Comparison of ENCODE assay signal across 2 fruit fly cellular contexts in the genomic region with DNA sequence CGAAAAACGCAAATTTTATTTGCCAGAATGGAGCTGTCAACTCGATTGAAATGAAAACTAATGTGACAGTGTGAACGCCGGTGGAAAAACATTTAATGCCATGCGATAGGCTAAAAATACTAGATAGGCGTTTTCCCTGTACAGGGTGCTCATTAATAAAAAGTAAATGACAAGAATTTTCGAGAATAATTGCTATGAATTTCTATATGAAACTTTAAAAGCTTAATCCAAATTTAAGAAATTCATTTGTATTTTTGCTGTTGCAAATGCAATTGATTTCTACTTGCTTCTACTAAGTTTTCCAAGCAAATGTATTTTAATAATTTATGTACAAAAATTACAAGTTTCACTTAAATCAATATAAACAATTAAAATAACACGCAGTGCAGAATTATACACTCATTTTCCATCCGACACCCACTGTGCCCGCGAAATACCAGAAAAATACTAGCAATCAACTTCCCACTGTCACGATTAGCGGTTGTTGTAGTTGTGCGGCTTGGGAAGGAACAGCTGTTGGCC.
TF ChIP-seq lines count a peak whose summit lies in the region.

A gene (minus strand): TSS at position 50 of the 522 bp plus-strand sequence.

TF ChIP-seq in whole organism, embryonic, 481 proteins besides CTCF, POLR2A, EP300 and RAD21 (continued from another document and continues in another):
- peak; percentile 96 for TF ChIP-seq row (GFP tag; IDR thresholded peaks at IDR 0.05; lab: Robert Waterston, UW)
- peak; percentile 98 for TF ChIP-seq bcd (GFP tag; optimal IDR thresholded peaks at IDR 0.05; lab: Kevin White, UChicago)
- TF ChIP-seq shn (GFP tag; optimal IDR thresholded peaks at IDR 0.05; lab: Kevin White, UChicago) = peak; percentile 91
- no peak for TF ChIP-seq Doc3 (GFP tag; IDR thresholded peaks at IDR 0.05; lab: Robert Waterston, UW; ENCODE audit: partially characterized antibody)
- TF ChIP-seq pfk (GFP tag; optimal IDR thresholded peaks at IDR 0.05; lab: Kevin White, UChicago) = no peak
- TF ChIP-seq cwo (GFP tag; optimal IDR thresholded peaks at IDR 0.05; lab: Kevin White, UChicago) = peak; percentile 89
- no peak for TF ChIP-seq tna (GFP tag; IDR thresholded peaks at IDR 0.05; lab: Robert Waterston, UW; ENCODE audit: partially characterized antibody)
- no peak for TF ChIP-seq bbx (GFP tag; IDR thresholded peaks at IDR 0.05; lab: Robert Waterston, UW; ENCODE audit: partially characterized antibody)
- no peak for TF ChIP-seq crol (GFP tag; IDR thresholded peaks at IDR 0.05; lab: Robert Waterston, UW)
- TF ChIP-seq CG6791 (GFP tag; IDR thresholded peaks at IDR 0.05; lab: Robert Waterston, UW; ENCODE audit: partially characterized antibody) = 0 out of 3 replicates have a peak, but pooled peaks have one; percentile 14
- peak in 1 of 2 experiments; percentile 63 for TF ChIP-seq eve (GFP tag; optimal IDR thresholded peaks at IDR 0.05; lab: Kevin White, UChicago)
- peak; percentile 67 for TF ChIP-seq stwl (tag; optimal IDR thresholded peaks at IDR 0.05; lab: Kevin White, UChicago)
- peak; percentile 96 for TF ChIP-seq CG3281 (GFP tag; optimal IDR thresholded peaks at IDR 0.05; lab: Kevin White, UChicago)
- TF ChIP-seq CG10565 (GFP tag; optimal IDR thresholded peaks at IDR 0.05; lab: Kevin White, UChicago) = peak; percentile 81
- TF ChIP-seq CG15269 (tag; optimal IDR thresholded peaks at IDR 0.05; lab: Kevin White, UChicago) = peak; percentile 94
- peak; percentile 52 for TF ChIP-seq CG31365 (tag; optimal IDR thresholded peaks at IDR 0.05; lab: Kevin White, UChicago)
- peak; percentile 93 for TF ChIP-seq twi (tag; optimal IDR thresholded peaks at IDR 0.05; lab: Kevin White, UChicago)
- TF ChIP-seq CG1024 (GFP tag; IDR thresholded peaks at IDR 0.05; lab: Robert Waterston, UW) = peak; percentile 82
- TF ChIP-seq az2 (GFP tag; optimal IDR thresholded peaks at IDR 0.05; lab: Kevin White, UChicago) = peak; percentile 94
- peak; percentile 93 for TF ChIP-seq CG31224 (GFP tag; IDR thresholded peaks at IDR 0.05; lab: Robert Waterston, UW)
- no peak for TF ChIP-seq grn (GFP tag; optimal IDR thresholded peaks at IDR 0.05; lab: Kevin White, UChicago)
- TF ChIP-seq Hr3 (GFP tag; optimal IDR thresholded peaks at IDR 0.05; lab: Kevin White, UChicago) = peak; percentile 97
- peak; percentile 92 for TF ChIP-seq CG30431 (GFP tag; optimal IDR thresholded peaks at IDR 0.05; lab: Kevin White, UChicago)
- no peak for TF ChIP-seq br (optimal IDR thresholded peaks at IDR 0.05; lab: Kevin White, UChicago)
- peak; percentile 34 to 36 for TF ChIP-seq tll (GFP tag; optimal IDR thresholded peaks at IDR 0.05; lab: Kevin White, UChicago)
- no peak for TF ChIP-seq fru (optimal IDR thresholded peaks at IDR 0.05; lab: Kevin White, UChicago)
- TF ChIP-seq Sry-δ (GFP tag; optimal IDR thresholded peaks at IDR 0.05; lab: Kevin White, UChicago) = peak; percentile 55
- TF ChIP-seq CG17385 (GFP tag; optimal IDR thresholded peaks at IDR 0.05; lab: Kevin White, UChicago) = peak; percentile 88
- TF ChIP-seq Hr78 (GFP tag; optimal IDR thresholded peaks at IDR 0.05; lab: Kevin White, UChicago) = no peak
- peak; percentile 94 for TF ChIP-seq Oli (tag; optimal IDR thresholded peaks at IDR 0.05; lab: Kevin White, UChicago)
- TF ChIP-seq hb (GFP tag; IDR thresholded peaks at IDR 0.05; lab: Robert Waterston, UW; ENCODE audit: partially characterized antibody) = no peak
- TF ChIP-seq Poxn (GFP tag; IDR thresholded peaks at IDR 0.05; lab: Robert Waterston, UW) = peak; percentile 86
- TF ChIP-seq HLH4C (GFP tag; IDR thresholded peaks at IDR 0.05; lab: Robert Waterston, UW; ENCODE audit: partially characterized antibody) = no peak
- peak; percentile 83 for TF ChIP-seq Atf3 (GFP tag; optimal IDR thresholded peaks at IDR 0.05; lab: Kevin White, UChicago)
- peak; percentile 91 for TF ChIP-seq CG33557 (GFP tag; optimal IDR thresholded peaks at IDR 0.05; lab: Kevin White, UChicago)
- TF ChIP-seq klu (GFP tag; IDR thresholded peaks at IDR 0.05; lab: Robert Waterston, UW) = peak; percentile 97
- TF ChIP-seq CG7786 (GFP tag; optimal IDR thresholded peaks at IDR 0.05; lab: Kevin White, UChicago) = peak; percentile 92
- peak; percentile 39 for TF ChIP-seq ash1 (GFP tag; optimal IDR thresholded peaks at IDR 0.05; lab: Kevin White, UChicago)
- TF ChIP-seq CG4424 (GFP tag; optimal IDR thresholded peaks at IDR 0.05; lab: Kevin White, UChicago) = peak; percentile 97
- peak; percentile 95 for TF ChIP-seq lilli (GFP tag; optimal IDR thresholded peaks at IDR 0.05; lab: Kevin White, UChicago)
- TF ChIP-seq CG12744 (GFP tag; optimal IDR thresholded peaks at IDR 0.05; lab: Kevin White, UChicago) = peak; percentile 91
- no peak for TF ChIP-seq Dll (GFP tag; IDR thresholded peaks at IDR 0.05; lab: Robert Waterston, UW; ENCODE audit: partially characterized antibody)
- peak; percentile 97 for TF ChIP-seq CG12104 (GFP tag; optimal IDR thresholded peaks at IDR 0.05; lab: Kevin White, UChicago)
- peak; percentile 97 for TF ChIP-seq CG2678 (tag; optimal IDR thresholded peaks at IDR 0.05; lab: Kevin White, UChicago)
- TF ChIP-seq psq (GFP tag; optimal IDR thresholded peaks at IDR 0.05; lab: Kevin White, UChicago) = peak; percentile 77
- peak; percentile 94 for TF ChIP-seq NfI (GFP tag; optimal IDR thresholded peaks at IDR 0.05; lab: Kevin White, UChicago)
- peak; percentile 93 for TF ChIP-seq danr (GFP tag; IDR thresholded peaks at IDR 0.05; lab: Robert Waterston, UW)
- peak; percentile 93 for TF ChIP-seq tx (GFP tag; optimal IDR thresholded peaks at IDR 0.05; lab: Kevin White, UChicago)
- peak; percentile 92 for TF ChIP-seq Ada2b (GFP tag; IDR thresholded peaks at IDR 0.05; lab: Robert Waterston, UW)
- peak; percentile 71 for TF ChIP-seq luna (GFP tag; optimal IDR thresholded peaks at IDR 0.05; lab: Kevin White, UChicago)
- peak in 1 of 2 experiments; percentile 93 for TF ChIP-seq Dfd (GFP tag; optimal IDR thresholded peaks at IDR 0.05; lab: Kevin White, UChicago)
- peak; percentile 94 for TF ChIP-seq H15 (GFP tag; IDR thresholded peaks at IDR 0.05; lab: Robert Waterston, UW)
- peak; percentile 91 for TF ChIP-seq CG11247 (GFP tag; IDR thresholded peaks at IDR 0.05; lab: Robert Waterston, UW)
- peak; percentile 91 for TF ChIP-seq CG13894 (tag; optimal IDR thresholded peaks at IDR 0.05; lab: Kevin White, UChicago)
- peak; percentile 88 for TF ChIP-seq CG9876 (GFP tag; optimal IDR thresholded peaks at IDR 0.05; lab: Kevin White, UChicago)
- peak; percentile 82 for TF ChIP-seq CG10959 (GFP tag; IDR thresholded peaks at IDR 0.05; lab: Robert Waterston, UW)
- peak; percentile 76 for TF ChIP-seq bowl (GFP tag; IDR thresholded peaks at IDR 0.05; lab: Robert Waterston, UW)
- TF ChIP-seq Hmr (GFP tag; optimal IDR thresholded peaks at IDR 0.05; lab: Kevin White, UChicago) = peak; percentile 96
- peak; percentile 89 for TF ChIP-seq slp2 (GFP tag; optimal IDR thresholded peaks at IDR 0.05; lab: Kevin White, UChicago)
- TF ChIP-seq nom (GFP tag; optimal IDR thresholded peaks at IDR 0.05; lab: Kevin White, UChicago) = peak; percentile 63
- peak; percentile 95 for TF ChIP-seq tin (GFP tag; optimal IDR thresholded peaks at IDR 0.05; lab: Kevin White, UChicago)

TF ChIP-seq in whole organism, prepupa, 60 proteins besides CTCF, POLR2A, EP300 and RAD21 (continued from another document):
- TF ChIP-seq Eip93F (GFP tag; optimal IDR thresholded peaks at IDR 0.05; lab: Kevin White, UChicago) = peak; percentile 74
- TF ChIP-seq CG11762 (GFP tag; optimal IDR thresholded peaks at IDR 0.05; lab: Kevin White, UChicago; ENCODE audit: insufficient read depth) = peak; percentile 95
- TF ChIP-seq Sox14 (GFP tag; optimal IDR thresholded peaks at IDR 0.05; lab: Kevin White, UChicago) = peak; percentile 95
- peak; percentile 93 for TF ChIP-seq CG34406 (GFP tag; optimal IDR thresholded peaks at IDR 0.05; lab: Kevin White, UChicago)
- TF ChIP-seq OdsH (GFP tag; optimal IDR thresholded peaks at IDR 0.05; lab: Kevin White, UChicago) = peak; percentile 97
- TF ChIP-seq salr (GFP tag; optimal IDR thresholded peaks at IDR 0.05; lab: Kevin White, UChicago) = peak; percentile 86 to 97
- TF ChIP-seq CG9139 (GFP tag; optimal IDR thresholded peaks at IDR 0.05; lab: Kevin White, UChicago) = peak; percentile 78
- TF ChIP-seq Eip78C (GFP tag; lab: Kevin White, UChicago) = peak; percentile 99
- peak; percentile 94 for TF ChIP-seq achi (GFP tag; optimal IDR thresholded peaks at IDR 0.05; lab: Kevin White, UChicago)
- TF ChIP-seq CG7368 (GFP tag; optimal IDR thresholded peaks at IDR 0.05; lab: Kevin White, UChicago) = peak; percentile 84
- peak; percentile 97 for TF ChIP-seq CG10631 (GFP tag; optimal IDR thresholded peaks at IDR 0.05; lab: Kevin White, UChicago)
TF ChIP-seq in whole organism, prepupa: peak in this region for 59.
